Worm (Caenorhabditis elegans) whole organism, mixed stage, embryonic: ENCODE data around the gene fbxa-45.

Source experiments
- elt-1 ChIP-seq: sonication (generic microtip); optimal IDR thresholded peaks from 2 replicates; lab custom pipeline; 2017; ENCODE audit warnings: missing genetic modification characterization, mild to moderate bottlenecking, missing compliant biosample characterization, antibody characterized with exemption, moderate library complexity, borderline replicate concordance; ENCODE audit not compliant: insufficient read depth
- elt-3 ChIP-seq: fragments of 150-350 bp; optimal IDR thresholded peaks from 2 replicates; lab custom pipeline; 2014; ENCODE audit warnings: missing biosample characterization, missing genetic modification characterization
- lin-13 ChIP-seq: fragments of 150-350 bp; optimal IDR thresholded peaks from 2 replicates; lab custom pipeline; 2014; ENCODE audit warnings: missing biosample characterization, missing genetic modification characterization
- mab-5 ChIP-seq: fragments of 150-350 bp; optimal IDR thresholded peaks from 2 replicates; lab custom pipeline; 2014; ENCODE audit warnings: missing biosample characterization, missing genetic modification characterization
- nhr-12 ChIP-seq: fragments of 150-350 bp; optimal IDR thresholded peaks from 2 replicates; lab custom pipeline; 2014; ENCODE audit warnings: missing biosample characterization, missing genetic modification characterization
- nhr-76 ChIP-seq: sonication (generic microtip); optimal IDR thresholded peaks from 2 replicates; lab custom pipeline; 2017; ENCODE audit warnings: missing biosample characterization, missing genetic modification characterization
- snpc-4 ChIP-seq: fragments of 150-350 bp; optimal IDR thresholded peaks from 2 replicates; lab custom pipeline; 2014; ENCODE audit warnings: missing biosample characterization, missing genetic modification characterization
- unc-39 ChIP-seq: fragments of 150-350 bp; optimal IDR thresholded peaks from 2 replicates; lab custom pipeline; 2014; ENCODE audit warnings: missing biosample characterization, missing genetic modification characterization

ce11 chrV:16918378-16918777, 19.1 kb upstream of the fbxa-45 start, which contains the start of the genes fbxa-206 and Y102A5C.2:
- no peak for TF ChIP-seq mab-5 (tag; lab: Kevin White, UChicago)
- no peak for TF ChIP-seq nhr-76 (tag; lab: Kevin White, UChicago)
- no peak for TF ChIP-seq snpc-4 (tag; lab: Kevin White, UChicago)
- TF ChIP-seq lin-13 = no peak
- TF ChIP-seq elt-3 (tag; lab: Kevin White, UChicago) = no peak
- TF ChIP-seq nhr-12 (tag; lab: Kevin White, UChicago) = no peak
- no peak for TF ChIP-seq elt-1 (tag; lab: Kevin White, UChicago)
- TF ChIP-seq unc-39 (tag; lab: Kevin White, UChicago) = no peak
